Worm (Caenorhabditis elegans) whole organism, L2 larva: ENCODE results near the gene clp-10.

Experiments
- egl-27 ChIP-seq: sonication (generic microtip); optimal IDR thresholded peaks from 3 replicates; lab custom pipeline; 2017; ENCODE audit warnings: missing biosample characterization, missing genetic modification reagents, missing genetic modification characterization
- elt-3 ChIP-seq: sonication (generic microtip); optimal IDR thresholded peaks from 2 replicates; lab custom pipeline; 2017; ENCODE audit warnings: missing biosample characterization, missing genetic modification characterization
- fos-1 ChIP-seq: fragments of 150-350 bp; optimal IDR thresholded peaks from 2 replicates; lab custom pipeline; 2014; ENCODE audit warnings: missing biosample characterization, missing genetic modification characterization
- gmeb-1 ChIP-seq: fragments of 150-350 bp; optimal IDR thresholded peaks from 2 replicates; lab custom pipeline; 2014; ENCODE audit warnings: missing biosample characterization, missing genetic modification characterization
- nhr-10 ChIP-seq: sonication (generic microtip); optimal IDR thresholded peaks from 2 replicates; lab custom pipeline; 2017; ENCODE audit warnings: missing biosample characterization, missing genetic modification characterization
- nhr-25 ChIP-seq: fragments of 150-350 bp; sonication (generic microtip); optimal IDR thresholded peaks from 3 replicates; lab custom pipeline; 2014; ENCODE audit warnings: missing biosample characterization, missing genetic modification characterization
- snpc-4 ChIP-seq: fragments of 150-350 bp; optimal IDR thresholded peaks from 2 replicates; lab custom pipeline; 2014; ENCODE audit warnings: missing biosample characterization, missing genetic modification characterization
- unc-62 ChIP-seq: fragments of 150-350 bp; optimal IDR thresholded peaks from 2 replicates; lab custom pipeline; 2014; ENCODE audit warnings: missing biosample characterization, missing genetic modification reagents, missing genetic modification characterization
- zag-1 ChIP-seq: fragments of 150-350 bp; optimal IDR thresholded peaks from 2 replicates; lab custom pipeline; 2014; ENCODE audit warnings: missing biosample characterization, missing genetic modification characterization
- ztf-11 ChIP-seq: sonication (generic microtip); optimal IDR thresholded peaks from 2 replicates; lab custom pipeline; 2017; ENCODE audit warnings: missing biosample characterization, missing genetic modification characterization

DNA sequence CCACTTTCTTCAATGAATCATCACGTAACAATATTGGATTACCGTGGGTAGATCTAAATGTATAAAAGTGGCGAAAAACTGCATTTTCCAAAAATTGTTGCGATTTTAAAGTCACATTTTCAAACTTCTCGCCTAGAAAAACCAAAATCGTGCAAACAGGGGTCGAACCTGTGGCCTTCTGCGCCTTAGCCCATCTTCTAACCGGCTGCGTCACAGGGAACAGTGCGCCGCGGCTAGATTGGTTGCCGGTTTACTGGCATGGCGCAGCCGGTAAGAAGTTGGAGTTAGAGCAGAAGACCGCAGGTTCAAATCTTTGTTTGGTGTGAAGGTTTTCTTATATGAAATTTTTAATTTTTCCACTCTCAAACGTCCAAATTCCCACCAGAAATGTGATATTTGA, 11.0 kb upstream of the clp-10 start:
- TF ChIP-seq fos-1 (tag; lab: Kevin White, UChicago): no peak
- no peak for TF ChIP-seq elt-3 (tag; lab: Kevin White, UChicago)
- TF ChIP-seq egl-27: no peak
- TF ChIP-seq nhr-10 (tag; lab: Kevin White, UChicago): no peak
- no peak for TF ChIP-seq unc-62 (GFP tag; lab: Kevin White, UChicago)
- TF ChIP-seq gmeb-1 (tag; lab: Kevin White, UChicago): no peak
- no peak for TF ChIP-seq nhr-25 (tag; lab: Kevin White, UChicago)
- TF ChIP-seq ztf-11 (tag; lab: Kevin White, UChicago): no peak
- no peak for TF ChIP-seq zag-1 (tag; lab: Kevin White, UChicago)
- no peak for TF ChIP-seq snpc-4 (tag; lab: Kevin White, UChicago)
